Worm (Caenorhabditis elegans) whole organism, L3 larva: ENCODE results near the gene best-18.

Source experiments
- ama-1 ChIP-seq: fragments of 150-350 bp; optimal IDR thresholded peaks from 2 replicates; lab custom pipeline; 2018
- daf-12 ChIP-seq: fragments of 150-350 bp; optimal IDR thresholded peaks from 2 replicates; lab custom pipeline; 2014; ENCODE audit warnings: missing biosample characterization, missing genetic modification reagents, missing genetic modification characterization
- elt-1 ChIP-seq: fragments of 150-350 bp; optimal IDR thresholded peaks from 2 replicates; lab custom pipeline; 2014; ENCODE audit warnings: missing biosample characterization, missing genetic modification characterization

- TF ChIP-seq ama-1 (no peak), elt-1 (tag; lab: Kevin White, UChicago) (no peak), daf-12 (tag; lab: Kevin White, UChicago) (no peak)
Measured at ce11 chrIII:10211889-10212494, at the start of gene best-18, which contains the start of gene blos-1.
